Worm (Caenorhabditis elegans): Measurements from ENCODE around the gene F22E5.11.

ce11 chrII:2610202-2610912, 34.0 kb downstream of the F22E5.11 start, which contains the start of gene sri-38:
- TF ChIP-seq nhr-76 (tag; optimal IDR thresholded peaks at IDR 0.05) (no peak), pha-4 (tag; optimal IDR thresholded peaks at IDR 0.05) (no peak), snpc-4 (tag; optimal IDR thresholded peaks at IDR 0.05) (no peak), lin-13 (tag; optimal IDR thresholded peaks at IDR 0.05) (no peak), nhr-28 (tag; optimal IDR thresholded peaks at IDR 0.05) (no peak), nhr-2 (tag; optimal IDR thresholded peaks at IDR 0.05) (no peak), nhr-237 (tag; optimal IDR thresholded peaks at IDR 0.05) (no peak)
